Worm (Caenorhabditis elegans) whole organism, young adult: ENCODE measurements around the gene F54F2.9.

Experiments used
- B0336.3 ChIP-seq: fragments of 200-800 bp; sonication (Bioruptor generic); IDR thresholded peaks from 2 replicates; pipeline ENCODE4 v1.3.6; 2022; ENCODE audit warnings: missing genetic modification characterization, missing compliant biosample characterization
- C06A6.2 ChIP-seq: fragments of 200-800 bp; sonication (Bioruptor generic); conservative IDR thresholded peaks from 2 replicates; pipeline ENCODE4 v1.3.6; 2022; ENCODE audit warnings: missing genetic modification characterization, missing compliant biosample characterization
- F10E7.11 ChIP-seq: sonication (generic microtip); optimal IDR thresholded peaks from 2 replicates; lab custom pipeline; 2017; ENCODE audit warnings: mild to moderate bottlenecking, missing genetic modification characterization, moderate library complexity, missing compliant biosample characterization
- F22D6.2 ChIP-seq: sonication (generic microtip); optimal IDR thresholded peaks from 2 replicates; lab custom pipeline; 2016; ENCODE audit warnings: mild to moderate bottlenecking, missing genetic modification characterization, missing compliant biosample characterization
- F37B4.10 ChIP-seq: fragments of 200-800 bp; sonication (Bioruptor generic); IDR thresholded peaks from 2 replicates; pipeline ENCODE4 v1.3.6; 2022; ENCODE audit warnings: missing genetic modification characterization, missing compliant biosample characterization
- F49E8.2 ChIP-seq: sonication (generic microtip); optimal IDR thresholded peaks from 3 replicates; lab custom pipeline; 2017; ENCODE audit warnings: missing genetic modification characterization, mild to moderate bottlenecking, missing compliant biosample characterization, antibody characterized with exemption, moderate library complexity; ENCODE audit not compliant: insufficient read depth
- F57A8.1 ChIP-seq: fragments of 200-800 bp; sonication (Bioruptor generic); optimal IDR thresholded peaks from 2 replicates; lab custom pipeline; 2018; ENCODE audit warnings: mild to moderate bottlenecking, missing genetic modification characterization, moderate library complexity, missing compliant biosample characterization
- akir-1 ChIP-seq: fragments of 200-800 bp; sonication (Bioruptor generic); optimal IDR thresholded peaks from 2 replicates; lab custom pipeline; 2018; ENCODE audit warnings: mild to moderate bottlenecking, missing genetic modification characterization, moderate library complexity, missing compliant biosample characterization
- atf-7 ChIP-seq: sonication (generic microtip); optimal IDR thresholded peaks from 2 replicates; lab custom pipeline; 2017; ENCODE audit warnings: mild to moderate bottlenecking, missing genetic modification characterization, missing compliant biosample characterization
- attf-3 ChIP-seq: fragments of 200-800 bp; sonication (Bioruptor generic); conservative IDR thresholded peaks from 2 replicates; pipeline ENCODE4 v1.3.6; 2022; ENCODE audit warnings: missing genetic modification reagents, missing genetic modification characterization, missing compliant biosample characterization
- ccch-3 ChIP-seq: fragments of 200-800 bp; sonication (Bioruptor generic); optimal IDR thresholded peaks from 2 replicates; lab custom pipeline; 2018; ENCODE audit warnings: mild to moderate bottlenecking, missing genetic modification characterization, missing compliant biosample characterization
- cebp-1 ChIP-seq, 2 experiments: fragments of 200-800 bp in 1 of 2; sonication (Bioruptor generic) in 1 of 2; sonication (generic microtip) in 1 of 2; IDR thresholded peaks in 1 of 2; optimal IDR thresholded peaks in 1 of 2; 2 replicates each; pipeline versions ENCODE4 v1.3.6 to Lab custom; 2017 to 2022; ENCODE audit warnings: missing compliant biosample characterization in 2 of 2, missing genetic modification characterization in 2 of 2, mild to moderate bottlenecking in 1 of 2, missing genetic modification reagents in 1 of 2, moderate library complexity in 1 of 2
- cebp-2 ChIP-seq: fragments of 200-800 bp; sonication (Bioruptor generic); IDR thresholded peaks from 2 replicates; pipeline ENCODE4 v1.3.6; 2022; ENCODE audit warnings: missing genetic modification characterization, missing compliant biosample characterization
- ceh-100 ChIP-seq: fragments of 200-800 bp; sonication (Bioruptor generic); IDR thresholded peaks from 2 replicates; pipeline ENCODE4 v1.3.6; 2022; ENCODE audit warnings: missing genetic modification reagents, missing genetic modification characterization, missing compliant biosample characterization
- ceh-58 ChIP-seq: fragments of 200-800 bp; sonication (Bioruptor generic); IDR thresholded peaks from 2 replicates; pipeline ENCODE4 v1.3.6; 2022; ENCODE audit warnings: missing genetic modification characterization, missing compliant biosample characterization
- chd-7 ChIP-seq: sonication (generic microtip); optimal IDR thresholded peaks from 2 replicates; lab custom pipeline; 2016; ENCODE audit warnings: mild to moderate bottlenecking, missing genetic modification characterization, moderate library complexity, missing compliant biosample characterization
- egrh-3 ChIP-seq: fragments of 200-800 bp; sonication (Bioruptor generic); IDR thresholded peaks from 2 replicates; pipeline ENCODE4 v1.3.6; 2022; ENCODE audit warnings: missing genetic modification reagents, missing genetic modification characterization, missing compliant biosample characterization
- ekl-4 ChIP-seq: fragments of 200-800 bp; sonication (Bioruptor generic); IDR thresholded peaks from 2 replicates; pipeline ENCODE4 v1.3.6; 2022; ENCODE audit warnings: missing genetic modification reagents, missing genetic modification characterization, missing compliant biosample characterization
- hmg-1.2 ChIP-seq: fragments of 200-800 bp; sonication (Bioruptor generic); IDR thresholded peaks from 2 replicates; pipeline ENCODE4 v1.3.6; 2022; ENCODE audit warnings: missing genetic modification reagents, missing genetic modification characterization, missing compliant biosample characterization
- let-607 ChIP-seq, 2 experiments: fragments of 200-800 bp in 1 of 2; sonication (Bioruptor generic) in 1 of 2; sonication (generic microtip) in 1 of 2; optimal IDR thresholded peaks; 2 replicates each; lab custom pipeline; 2016 to 2018; ENCODE audit warnings: mild to moderate bottlenecking in 2 of 2, missing compliant biosample characterization in 2 of 2, missing genetic modification characterization in 2 of 2, moderate library complexity in 2 of 2, missing genotype in 1 of 2
- lin-40 ChIP-seq: sonication (generic microtip); optimal IDR thresholded peaks from 2 replicates; lab custom pipeline; 2016; ENCODE audit warnings: missing genetic modification characterization, mild to moderate bottlenecking, missing compliant biosample characterization, missing genotype, missing genetic modification reagents
- lsy-27 ChIP-seq: sonication (generic microtip); optimal IDR thresholded peaks from 2 replicates; lab custom pipeline; 2017; ENCODE audit warnings: missing genetic modification characterization, mild to moderate bottlenecking, missing compliant biosample characterization, antibody characterized with exemption, missing genotype, borderline replicate concordance; ENCODE audit not compliant: insufficient read depth
- madf-3 ChIP-seq: fragments of 200-800 bp; sonication (Bioruptor generic); IDR thresholded peaks from 2 replicates; pipeline ENCODE4 v1.3.6; 2022; ENCODE audit warnings: missing genetic modification reagents, missing genetic modification characterization, missing compliant biosample characterization
- mcd-1 ChIP-seq: fragments of 200-800 bp; sonication (Bioruptor generic); IDR thresholded peaks from 2 replicates; pipeline ENCODE4 v1.3.6; 2022; ENCODE audit warnings: missing genetic modification reagents, missing genetic modification characterization, missing compliant biosample characterization
- nfya-2 ChIP-seq: fragments of 200-800 bp; sonication (Bioruptor generic); IDR thresholded peaks from 2 replicates; pipeline ENCODE4 v1.3.6; 2022; ENCODE audit warnings: missing genetic modification reagents, missing genetic modification characterization, missing compliant biosample characterization
- nhr-120 ChIP-seq: fragments of 200-800 bp; sonication (Bioruptor generic); IDR thresholded peaks from 2 replicates; pipeline ENCODE4 v1.3.6; 2022; ENCODE audit warnings: missing genetic modification characterization, missing compliant biosample characterization
- nhr-27 ChIP-seq: fragments of 200-800 bp; sonication (Bioruptor generic); optimal IDR thresholded peaks from 2 replicates; lab custom pipeline; 2018; ENCODE audit warnings: mild to moderate bottlenecking, missing genetic modification characterization, moderate library complexity, missing compliant biosample characterization
- rcor-1 ChIP-seq: fragments of 200-800 bp; sonication (Bioruptor generic); IDR thresholded peaks from 2 replicates; pipeline ENCODE4 v1.3.6; 2022; ENCODE audit warnings: missing genetic modification reagents, missing genetic modification characterization, missing compliant biosample characterization
- sea-2 ChIP-seq: fragments of 200-800 bp; sonication (Bioruptor generic); IDR thresholded peaks from 2 replicates; pipeline ENCODE4 v1.3.6; 2022; ENCODE audit warnings: missing genetic modification characterization, missing compliant biosample characterization
- snpc-1.3 ChIP-seq: sonication (generic microtip); optimal IDR thresholded peaks from 2 replicates; lab custom pipeline; 2017; ENCODE audit warnings: missing genetic modification characterization, mild to moderate bottlenecking, missing compliant biosample characterization, antibody characterized with exemption, moderate library complexity, missing genotype, missing genetic modification reagents; ENCODE audit not compliant: insufficient read depth
- snpc-3.4 ChIP-seq: sonication (generic microtip); optimal IDR thresholded peaks from 2 replicates; lab custom pipeline; 2017; ENCODE audit warnings: missing genetic modification characterization, mild to moderate bottlenecking, missing compliant biosample characterization, antibody characterized with exemption, moderate library complexity, missing genotype, missing genetic modification reagents
- somi-1 ChIP-seq: fragments of 200-800 bp; sonication (Bioruptor generic); optimal IDR thresholded peaks from 2 replicates; lab custom pipeline; 2018; ENCODE audit warnings: mild to moderate bottlenecking, missing genetic modification characterization, missing compliant biosample characterization
- tbp1 ChIP-seq: fragments of 200-800 bp; sonication (Bioruptor generic); optimal IDR thresholded peaks from 2 replicates; lab custom pipeline; 2018; ENCODE audit warnings: mild to moderate bottlenecking, missing genetic modification characterization, missing compliant biosample characterization
- tbx-9 ChIP-seq: sonication (generic microtip); optimal IDR thresholded peaks from 2 replicates; lab custom pipeline; 2016; ENCODE audit warnings: borderline replicate concordance, missing genetic modification characterization, inconsistent platforms, missing compliant biosample characterization
- unc-130 ChIP-seq: sonication (generic microtip); optimal IDR thresholded peaks from 2 replicates; lab custom pipeline; 2016; ENCODE audit warnings: missing genetic modification reagents, missing genetic modification characterization, missing compliant biosample characterization
- zfh-2 ChIP-seq: fragments of 200-800 bp; sonication (Bioruptor generic); conservative IDR thresholded peaks from 2 replicates; pipeline ENCODE4 v1.3.6; 2022; ENCODE audit warnings: missing genetic modification reagents, missing genetic modification characterization, missing compliant biosample characterization
- ztf-22 ChIP-seq: fragments of 200-800 bp; sonication (Bioruptor generic); optimal IDR thresholded peaks from 2 replicates; lab custom pipeline; 2018; ENCODE audit warnings: mild to moderate bottlenecking, missing genetic modification characterization, moderate library complexity, missing compliant biosample characterization
- ztf-25 ChIP-seq: fragments of 200-800 bp; sonication (Bioruptor generic); IDR thresholded peaks from 2 replicates; pipeline ENCODE4 v1.3.6; 2022; ENCODE audit warnings: missing genetic modification reagents, missing genetic modification characterization, missing compliant biosample characterization
- ztf-26 ChIP-seq: sonication (generic microtip); optimal IDR thresholded peaks from 2 replicates; lab custom pipeline; 2017; ENCODE audit warnings: missing genetic modification characterization, missing compliant biosample characterization

The F54F2.9 gene

DNA sequence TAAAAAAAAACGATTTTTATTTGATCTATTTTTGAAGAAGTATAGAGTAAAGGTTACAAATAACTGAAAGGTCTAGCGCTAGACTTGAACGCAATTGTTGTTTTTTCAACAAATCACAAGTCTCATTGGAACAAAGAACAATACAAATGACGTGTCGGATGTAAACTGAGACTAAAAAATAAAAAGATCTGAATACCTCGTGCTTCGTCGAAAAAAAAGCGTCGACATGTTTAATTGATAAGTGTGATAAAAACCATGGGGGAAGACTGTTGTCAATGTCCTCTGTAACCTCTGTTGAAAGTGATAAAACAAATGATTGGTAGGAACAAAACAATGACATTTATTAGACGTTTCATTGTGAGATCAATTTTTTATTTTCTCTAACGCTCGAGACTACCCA, 44.3 kb downstream of the F54F2.9 start (continued):
- TF ChIP-seq cebp-2 (no peak), lin-40 (tag; lab: Kevin White, UChicago) (peak; percentile 44), F22D6.2 (tag; lab: Kevin White, UChicago) (peak; percentile 7), unc-130 (GFP tag; lab: Kevin White, UChicago) (no peak), nfya-2 (GFP tag; lab: Robert Waterston, UW) (no peak), ztf-25 (no peak), hmg-1.2 (GFP tag; lab: Robert Waterston, UW) (no peak), nhr-120 (GFP tag; lab: Robert Waterston, UW) (no peak), ztf-22 (GFP tag; lab: Kevin White, UChicago) (peak; percentile 30)

DNA sequence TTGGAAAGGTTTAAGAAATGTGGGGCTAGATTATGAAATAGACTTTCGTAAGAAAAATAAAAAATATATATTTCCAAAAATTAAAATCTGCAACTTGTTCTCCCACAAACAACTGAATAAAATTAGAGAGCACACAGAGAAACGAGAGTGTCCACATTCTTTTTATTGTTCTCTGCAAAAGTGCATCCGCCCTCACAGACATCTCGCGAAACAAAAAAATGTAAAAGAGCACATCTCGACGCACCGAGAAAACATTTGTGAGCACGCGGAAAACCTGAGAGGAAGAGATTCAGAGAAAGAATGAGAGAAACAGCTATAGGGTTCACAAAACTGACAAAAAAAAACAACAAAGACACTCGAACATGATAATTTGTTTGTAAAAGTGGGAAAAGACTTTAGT, 44.9 kb downstream of the F54F2.9 start:
- TF ChIP-seq snpc-1.3 (tag; lab: Kevin White, UChicago) (no peak), atf-7 (no peak), tbp1 (GFP tag; lab: Kevin White, UChicago) (no peak), attf-3 (GFP tag; lab: Robert Waterston, UW) (no peak), cebp-1 (GFP tag; IDR thresholded peaks at IDR 0.05; lab: Robert Waterston, UW) (no peak), cebp-1 (tag; optimal IDR thresholded peaks at IDR 0.05; lab: Kevin White, UChicago) (peak; percentile 68)

- no peak for TF ChIP-seq F10E7.11 (tag; lab: Kevin White, UChicago)
- peak; percentile 16 for TF ChIP-seq chd-7
- no peak for TF ChIP-seq ceh-100 (GFP tag; lab: Robert Waterston, UW)
- no peak for TF ChIP-seq nhr-27 (tag; lab: Kevin White, UChicago)
- no peak for TF ChIP-seq tbx-9 (tag; lab: Kevin White, UChicago)
- TF ChIP-seq akir-1 (GFP tag; lab: Kevin White, UChicago) = no peak
- TF ChIP-seq ekl-4 (GFP tag; lab: Robert Waterston, UW) = no peak
- peak; percentile 60 for TF ChIP-seq ztf-26 (tag; lab: Kevin White, UChicago)
- TF ChIP-seq snpc-3.4 (tag; lab: Kevin White, UChicago) = no peak
- TF ChIP-seq B0336.3 (GFP tag; lab: Robert Waterston, UW) = no peak
- TF ChIP-seq somi-1 (GFP tag; lab: Kevin White, UChicago) = peak; percentile 60
- peak; percentile 61 for TF ChIP-seq lin-40 (tag; lab: Kevin White, UChicago)
- no peak for TF ChIP-seq zfh-2
- no peak for TF ChIP-seq cebp-1 (GFP tag; IDR thresholded peaks at IDR 0.05; lab: Robert Waterston, UW)
- peak; percentile 27 for TF ChIP-seq cebp-1 (tag; optimal IDR thresholded peaks at IDR 0.05; lab: Kevin White, UChicago)
- no peak for TF ChIP-seq ccch-3 (GFP tag; lab: Kevin White, UChicago)
Observed at ce11 chrIII:8780473-8780872, 46.6 kb downstream of the F54F2.9 start.

- no peak for TF ChIP-seq rcor-1
- no peak for TF ChIP-seq F57A8.1
- no peak for TF ChIP-seq ztf-26 (tag; lab: Kevin White, UChicago)
- no peak for TF ChIP-seq madf-3 (GFP tag; lab: Robert Waterston, UW)
- TF ChIP-seq F49E8.2 (tag; lab: Kevin White, UChicago) = no peak
- no peak for TF ChIP-seq egrh-3 (GFP tag; lab: Robert Waterston, UW)
- TF ChIP-seq ccch-3 (GFP tag; lab: Kevin White, UChicago) = no peak
- TF ChIP-seq C06A6.2 = no peak
- TF ChIP-seq lsy-27 = no peak
- TF ChIP-seq F22D6.2 (tag; lab: Kevin White, UChicago) = no peak
- TF ChIP-seq mcd-1 = no peak
- no peak for TF ChIP-seq sea-2 (GFP tag; lab: Robert Waterston, UW)
- no peak for TF ChIP-seq F37B4.10 (GFP tag; lab: Robert Waterston, UW)
- TF ChIP-seq ceh-58 (GFP tag; lab: Robert Waterston, UW) = no peak
- TF ChIP-seq let-607 (tag; optimal IDR thresholded peaks at IDR 0.05; lab: Kevin White, UChicago) = no peak
Observed at ce11 chrIII:8779912-8780311, 47.1 kb downstream of the F54F2.9 start, which contains the start of gene K02D10.4. Gene K02D10.4, minus strand, starts transcription at chrIII:8780012.
